Fruit fly (Drosophila melanogaster) whole organism, prepupa: ENCODE measurements around the gene CG45486.

Experiments used
- Blimp-1 ChIP-seq: fragments of 200-800 bp; sonication (Bioruptor generic); optimal IDR thresholded peaks from 3 replicates; lab custom pipeline; 2017; ENCODE audit warnings: missing biosample characterization, missing genetic modification characterization, mild to moderate bottlenecking, moderate library complexity, missing genetic modification reagents
- CG10631 ChIP-seq: fragments of 200-800 bp; sonication (Bioruptor generic); optimal IDR thresholded peaks from 2 replicates; lab custom pipeline; 2016; ENCODE audit warnings: missing biosample characterization, missing genetic modification characterization
- CG11294 ChIP-seq: fragments of 200-800 bp; sonication (Bioruptor generic); IDR thresholded peaks from 2 replicates; pipeline ENCODE4 v1.3.6; 2022; ENCODE audit warnings: missing biosample characterization, missing genetic modification characterization
- CG11762 ChIP-seq: fragments of 200-800 bp; sonication (Bioruptor generic); optimal IDR thresholded peaks from 3 replicates; lab custom pipeline; 2016; ENCODE audit warnings: missing biosample characterization, missing genetic modification characterization; ENCODE audit not compliant: insufficient read depth
- CG11902 ChIP-seq: fragments of 200-800 bp; sonication (Bioruptor generic); optimal IDR thresholded peaks from 3 replicates; lab custom pipeline; 2016; ENCODE audit warnings: missing biosample characterization, missing genetic modification characterization
- CG15336 ChIP-seq: fragments of 200-800 bp; sonication (Bioruptor generic); IDR thresholded peaks from 2 replicates; pipeline ENCODE4 v1.3.6; 2022; ENCODE audit warnings: missing biosample characterization, missing genetic modification characterization
- CG1621 ChIP-seq: fragments of 200-800 bp; sonication (Bioruptor generic); optimal IDR thresholded peaks from 3 replicates; lab custom pipeline; 2018; ENCODE audit warnings: missing biosample characterization, mild to moderate bottlenecking, missing genetic modification characterization
- CG16779 ChIP-seq: fragments of 200-800 bp; sonication (Bioruptor generic); optimal IDR thresholded peaks from 3 replicates; lab custom pipeline; 2017; ENCODE audit warnings: missing biosample characterization, mild to moderate bottlenecking, missing genetic modification characterization
- CG3032 ChIP-seq: fragments of 200-800 bp; optimal IDR thresholded peaks from 2 replicates; lab custom pipeline; 2019; ENCODE audit warnings: missing biosample characterization, mild to moderate bottlenecking, missing genetic modification characterization, moderate library complexity
- CG32006 ChIP-seq: fragments of 200-800 bp; sonication (Bioruptor generic); optimal IDR thresholded peaks from 3 replicates; lab custom pipeline; 2017; ENCODE audit warnings: missing biosample characterization, mild to moderate bottlenecking, missing genetic modification characterization
- CG34406 ChIP-seq: fragments of 200-800 bp; sonication (Bioruptor generic); optimal IDR thresholded peaks from 3 replicates; lab custom pipeline; 2016; ENCODE audit warnings: missing biosample characterization, missing genetic modification characterization
- CG3919 ChIP-seq: fragments of 200-800 bp; sonication (Bioruptor generic); optimal IDR thresholded peaks from 3 replicates; lab custom pipeline; 2016; ENCODE audit warnings: missing biosample characterization, missing genetic modification characterization
- CG4318 ChIP-seq: fragments of 200-800 bp; sonication (Bioruptor generic); optimal IDR thresholded peaks from 3 replicates; lab custom pipeline; 2017; ENCODE audit warnings: missing biosample characterization, mild to moderate bottlenecking, missing genetic modification characterization
- CG6163 ChIP-seq: fragments of 200-800 bp; sonication (Bioruptor generic); IDR thresholded peaks from 3 replicates; pipeline ENCODE4 v1.3.6; 2022; ENCODE audit warnings: missing biosample characterization, missing genetic modification characterization
- CG6276 ChIP-seq: fragments of 200-800 bp; sonication (Bioruptor generic); optimal IDR thresholded peaks from 2 replicates; lab custom pipeline; 2017; ENCODE audit warnings: missing biosample characterization, mild to moderate bottlenecking, missing genetic modification characterization
- CG6792 ChIP-seq: fragments of 200-800 bp; sonication (Bioruptor generic); optimal IDR thresholded peaks from 3 replicates; lab custom pipeline; 2016; ENCODE audit warnings: missing biosample characterization, missing genetic modification characterization
- CG6808 ChIP-seq: fragments of 200-800 bp; sonication (Bioruptor generic); optimal IDR thresholded peaks from 3 replicates; lab custom pipeline; 2017; ENCODE audit warnings: missing biosample characterization, missing genetic modification characterization, mild to moderate bottlenecking, moderate library complexity, missing genetic modification reagents
- CG6854 ChIP-seq: fragments of 200-800 bp; sonication (Bioruptor generic); optimal IDR thresholded peaks from 2 replicates; lab custom pipeline; 2017; ENCODE audit warnings: missing biosample characterization, mild to moderate bottlenecking, missing genetic modification characterization
- CG7368 ChIP-seq: fragments of 200-800 bp; sonication (Bioruptor generic); optimal IDR thresholded peaks from 3 replicates; lab custom pipeline; 2016; ENCODE audit warnings: missing biosample characterization, missing genetic modification characterization
- CG8319 ChIP-seq: fragments of 200-800 bp; sonication (Bioruptor generic); optimal IDR thresholded peaks from 3 replicates; lab custom pipeline; 2016; ENCODE audit warnings: missing biosample characterization, missing genetic modification characterization
- CG8632 ChIP-seq: fragments of 200-800 bp; sonication (Bioruptor generic); optimal IDR thresholded peaks from 3 replicates; lab custom pipeline; 2016; ENCODE audit warnings: missing biosample characterization, missing genetic modification characterization
- CG9139 ChIP-seq: fragments of 200-800 bp; sonication (Bioruptor generic); optimal IDR thresholded peaks from 3 replicates; lab custom pipeline; 2017; ENCODE audit warnings: missing biosample characterization, mild to moderate bottlenecking, missing genetic modification characterization
- Eip78C ChIP-seq: fragments of 200-800 bp; sonication (Bioruptor generic); peaks from one replicate; lab custom pipeline; 2016; ENCODE audit warnings: missing biosample characterization, missing genetic modification characterization
- Eip93F ChIP-seq: fragments of 200-800 bp; sonication (Bioruptor generic); optimal IDR thresholded peaks from 2 replicates; lab custom pipeline; 2016; ENCODE audit warnings: missing biosample characterization, mild to moderate bottlenecking, missing genetic modification characterization
- Ets21C ChIP-seq: fragments of 200-800 bp; sonication (Bioruptor generic); optimal IDR thresholded peaks from 3 replicates; lab custom pipeline; 2016; ENCODE audit warnings: missing biosample characterization, missing genetic modification characterization
- Gug ChIP-seq: fragments of 200-800 bp; sonication (Bioruptor generic); IDR thresholded peaks from 2 replicates; pipeline ENCODE4 v1.3.6; 2022; ENCODE audit warnings: missing biosample characterization, missing genetic modification characterization
- Hr38 ChIP-seq: sonication (Bioruptor generic); optimal IDR thresholded peaks from 2 replicates; lab custom pipeline; 2016; ENCODE audit warnings: missing biosample characterization, missing genetic modification characterization
- Hr39 ChIP-seq: fragments of 200-800 bp; sonication (Bioruptor generic); optimal IDR thresholded peaks from 2 replicates; lab custom pipeline; 2016; ENCODE audit warnings: missing biosample characterization, missing genetic modification characterization
- Hr4 ChIP-seq: fragments of 200-800 bp; sonication (Bioruptor generic); optimal IDR thresholded peaks from 3 replicates; lab custom pipeline; 2016; ENCODE audit warnings: missing biosample characterization, missing genetic modification characterization
- Lpt ChIP-seq: fragments of 200-800 bp; sonication (Bioruptor generic); optimal IDR thresholded peaks from 3 replicates; lab custom pipeline; 2016; ENCODE audit warnings: missing biosample characterization, missing genetic modification characterization
- OdsH ChIP-seq: fragments of 200-800 bp; sonication (Bioruptor generic); optimal IDR thresholded peaks from 3 replicates; lab custom pipeline; 2016; ENCODE audit warnings: missing biosample characterization, missing genetic modification characterization
- Smox ChIP-seq: fragments of 200-800 bp; sonication (Bioruptor generic); optimal IDR thresholded peaks from 3 replicates; lab custom pipeline; 2016; ENCODE audit warnings: missing biosample characterization, missing genetic modification characterization
- Sox102F ChIP-seq: fragments of 200-800 bp; sonication (Bioruptor generic); optimal IDR thresholded peaks from 2 replicates; lab custom pipeline; 2016; ENCODE audit warnings: missing biosample characterization, mild to moderate bottlenecking, missing genetic modification characterization
- achi ChIP-seq: fragments of 200-800 bp; sonication (Bioruptor generic); optimal IDR thresholded peaks from 3 replicates; lab custom pipeline; 2016; ENCODE audit warnings: missing biosample characterization, missing genetic modification characterization
- acj6 ChIP-seq: fragments of 200-800 bp; sonication (Bioruptor generic); optimal IDR thresholded peaks from 3 replicates; lab custom pipeline; 2016; ENCODE audit warnings: missing biosample characterization, missing genetic modification characterization
- dac ChIP-seq: fragments of 200-800 bp; sonication (Bioruptor generic); optimal IDR thresholded peaks from 2 replicates; lab custom pipeline; 2017; ENCODE audit warnings: missing biosample characterization, mild to moderate bottlenecking, missing genetic modification characterization
- dsx ChIP-seq: fragments of 200-800 bp; optimal IDR thresholded peaks from 3 replicates; lab custom pipeline; 2019; ENCODE audit warnings: missing biosample characterization, mild to moderate bottlenecking, missing genetic modification characterization, moderate library complexity; ENCODE audit not compliant: poor library complexity, severe bottlenecking
- eg ChIP-seq: fragments of 200-800 bp; sonication (Bioruptor generic); IDR thresholded peaks from 3 replicates; pipeline ENCODE4 v1.3.6; 2022; ENCODE audit warnings: missing biosample characterization, missing genetic modification characterization
- fkh ChIP-seq: fragments of 200-800 bp; sonication (Bioruptor generic); optimal IDR thresholded peaks from 3 replicates; lab custom pipeline; 2017; ENCODE audit warnings: missing biosample characterization, mild to moderate bottlenecking, missing genetic modification characterization, moderate library complexity
- lz ChIP-seq: fragments of 200-800 bp; sonication (Bioruptor generic); optimal IDR thresholded peaks from 3 replicates; lab custom pipeline; 2016; ENCODE audit warnings: missing biosample characterization, missing genetic modification characterization
- net ChIP-seq: fragments of 200-800 bp; sonication (Bioruptor generic); optimal IDR thresholded peaks from 3 replicates; lab custom pipeline; 2016; ENCODE audit warnings: missing biosample characterization, missing genetic modification characterization
- pdm3 ChIP-seq: fragments of 200-800 bp; sonication (Bioruptor generic); optimal IDR thresholded peaks from 3 replicates; lab custom pipeline; 2016; ENCODE audit warnings: missing biosample characterization, missing genetic modification characterization
- salr ChIP-seq, 2 experiments: fragments of 200-800 bp; sonication (Bioruptor generic); optimal IDR thresholded peaks; 3 replicates each; lab custom pipeline; 2016 to 2018; ENCODE audit warnings: missing biosample characterization in 2 of 2, missing genetic modification characterization in 2 of 2, mild to moderate bottlenecking in 1 of 2
- ss ChIP-seq, 2 experiments: fragments of 200-800 bp; sonication (Bioruptor generic); optimal IDR thresholded peaks; 2 replicates in 1 of 2; 3 replicates in 1 of 2; lab custom pipeline; 2017 to 2018; ENCODE audit warnings: mild to moderate bottlenecking in 2 of 2, missing biosample characterization in 2 of 2, missing genetic modification characterization in 2 of 2, moderate library complexity in 1 of 2
- svp ChIP-seq: fragments of 200-800 bp; sonication (Bioruptor generic); peaks from one replicate; lab custom pipeline; 2016; ENCODE audit warnings: missing biosample characterization, missing genetic modification characterization
- topi ChIP-seq: fragments of 200-800 bp; sonication (Bioruptor generic); optimal IDR thresholded peaks from 3 replicates; lab custom pipeline; 2016; ENCODE audit warnings: missing biosample characterization, missing genetic modification characterization
- vri ChIP-seq: fragments of 200-800 bp; sonication (Bioruptor generic); optimal IDR thresholded peaks from 3 replicates; lab custom pipeline; 2016; ENCODE audit warnings: missing biosample characterization, mild to moderate bottlenecking, missing genetic modification characterization

The CG45486 gene

DNA sequence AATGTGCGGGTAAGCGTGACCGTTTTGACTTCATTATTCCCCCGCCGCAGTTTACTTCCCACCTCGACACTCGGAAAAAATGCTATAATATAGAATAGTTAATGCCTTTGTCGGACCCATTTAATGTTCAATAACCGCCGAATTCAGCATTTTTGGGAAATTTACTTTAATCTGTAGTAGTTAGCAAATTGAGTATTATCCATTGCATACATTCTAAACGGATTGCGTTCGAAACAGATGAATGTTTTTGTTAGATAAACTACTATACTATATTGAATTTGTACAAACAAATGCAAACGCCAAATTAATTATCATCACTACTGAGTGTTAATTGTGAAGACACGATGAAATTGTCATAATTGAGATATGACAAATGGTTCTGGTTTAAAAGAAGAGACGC lies 25.7 kb downstream of the CG45486 start (continued):
- peak; percentile 30 for TF ChIP-seq achi (GFP tag; lab: Kevin White, UChicago)
- TF ChIP-seq dsx (GFP tag; lab: Kevin White, UChicago) = no peak
- TF ChIP-seq salr (GFP tag; optimal IDR thresholded peaks at IDR 0.05; lab: Kevin White, UChicago) = peak in 1 of 2 experiments; percentile 9
- TF ChIP-seq Hr4 (GFP tag; lab: Kevin White, UChicago) = peak; percentile 26
- TF ChIP-seq CG32006 (GFP tag; lab: Kevin White, UChicago) = peak; percentile 69
- TF ChIP-seq CG3919 (GFP tag; lab: Kevin White, UChicago) = peak; percentile 18
- no peak for TF ChIP-seq CG11294
- peak; percentile 25 for TF ChIP-seq CG6808 (GFP tag; lab: Kevin White, UChicago)
- TF ChIP-seq lz = peak; percentile 16

DNA sequence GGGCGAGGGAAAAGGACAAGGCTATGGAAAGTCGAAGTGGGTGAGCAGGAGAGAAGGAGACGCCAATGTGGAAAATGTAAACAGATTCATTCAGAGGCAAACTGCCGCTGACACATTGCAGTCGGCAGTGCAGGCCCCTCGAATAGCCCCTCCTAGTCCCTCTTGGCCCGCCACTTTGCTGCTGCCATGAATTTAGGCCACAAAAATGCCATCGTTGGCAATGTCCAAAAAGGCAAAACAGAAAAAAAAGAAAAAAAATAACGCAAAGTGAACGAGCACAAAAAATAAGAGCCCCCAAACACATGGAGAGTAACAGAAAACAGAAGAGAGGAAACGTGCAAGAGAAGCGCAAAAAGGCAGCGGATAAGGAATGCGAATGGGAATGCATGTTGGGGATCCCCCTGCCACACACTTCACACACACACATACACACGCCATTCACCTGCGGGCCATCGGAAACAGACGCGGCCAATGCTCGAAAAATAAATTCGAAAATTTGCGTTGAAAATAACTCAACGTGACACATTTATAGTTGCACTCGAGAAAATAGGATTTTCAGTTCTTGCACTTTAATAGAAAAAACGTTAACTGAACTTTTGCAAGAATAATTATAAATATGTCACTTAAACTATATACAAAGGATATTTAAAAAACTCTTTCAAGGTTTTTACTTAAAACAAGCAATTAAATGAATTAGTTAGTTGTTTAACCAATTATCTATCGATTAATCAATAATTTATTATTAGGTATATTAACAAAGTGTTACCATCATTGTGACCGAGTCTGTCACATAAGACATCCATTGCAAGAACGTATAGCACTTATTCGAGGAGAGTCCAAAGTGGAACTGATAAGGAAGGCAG lies 31.3 kb downstream of the CG45486 start:
- TF ChIP-seq Smox (GFP tag; lab: Kevin White, UChicago) (peak; percentile 52), CG34406 (GFP tag; lab: Kevin White, UChicago) (peak; percentile 61), pdm3 (GFP tag; lab: Kevin White, UChicago) (peak; percentile 57), CG8319 (GFP tag; lab: Kevin White, UChicago) (no peak), net (GFP tag; lab: Kevin White, UChicago) (peak; percentile 70), Sox102F (GFP tag; lab: Kevin White, UChicago) (peak; percentile 41), CG6808 (GFP tag; lab: Kevin White, UChicago) (peak; percentile 16), acj6 (GFP tag; lab: Kevin White, UChicago) (peak; percentile 69), lz (peak; percentile 40), CG9139 (GFP tag; lab: Kevin White, UChicago) (no peak), CG6163 (GFP tag; lab: Robert Waterston, UW) (peak; percentile 38; the same call in 1 of the 3 replicates), ss (GFP tag; optimal IDR thresholded peaks at IDR 0.05; lab: Kevin White, UChicago) (peak; percentile 14 to 29), CG8632 (peak; percentile 60), dac (GFP tag; lab: Kevin White, UChicago) (no peak), topi (GFP tag; lab: Kevin White, UChicago) (peak; percentile 58), CG4318 (GFP tag; lab: Kevin White, UChicago) (peak; percentile 20), CG10631 (GFP tag; lab: Kevin White, UChicago) (peak; percentile 50), achi (GFP tag; lab: Kevin White, UChicago) (peak; percentile 71), fkh (GFP tag; lab: Kevin White, UChicago) (no peak), Ets21C (GFP tag; lab: Kevin White, UChicago) (peak; percentile 3), Hr39 (GFP tag; lab: Kevin White, UChicago) (peak; percentile 30), Eip93F (no peak), Blimp-1 (no peak), CG7368 (peak; percentile 36), CG6792 (GFP tag; lab: Kevin White, UChicago) (peak; percentile 46), CG3919 (GFP tag; lab: Kevin White, UChicago) (peak; percentile 37), Gug (GFP tag; lab: Robert Waterston, UW) (no peak), svp (peak; percentile 84), Eip78C (GFP tag; lab: Kevin White, UChicago) (peak; percentile 92), vri (no peak), CG11294 (no peak), CG3032 (tag; lab: Kevin White, UChicago) (peak; percentile 54), eg (peak; percentile 66), CG1621 (tag; lab: Kevin White, UChicago) (no peak), CG15336 (GFP tag; lab: Robert Waterston, UW) (peak; percentile 52), CG6854 (no peak), CG11902 (GFP tag; lab: Kevin White, UChicago) (no peak), OdsH (GFP tag; lab: Kevin White, UChicago) (peak; percentile 61), Lpt (GFP tag; lab: Kevin White, UChicago) (no peak), Hr38 (GFP tag; lab: Kevin White, UChicago) (no peak), CG6276 (GFP tag; lab: Kevin White, UChicago) (peak; percentile 33), CG16779 (tag; lab: Kevin White, UChicago) (no peak), CG11762 (peak; percentile 42)
